Worm (Caenorhabditis elegans) whole organism, dauer: ENCODE data around the gene osm-8.

Experiments
- unc-62 ChIP-seq: sonication (generic microtip); optimal IDR thresholded peaks from 2 replicates; lab custom pipeline; 2017; ENCODE audit warnings: missing biosample characterization, missing genetic modification reagents, missing genetic modification characterization

Gene osm-8

DNA sequence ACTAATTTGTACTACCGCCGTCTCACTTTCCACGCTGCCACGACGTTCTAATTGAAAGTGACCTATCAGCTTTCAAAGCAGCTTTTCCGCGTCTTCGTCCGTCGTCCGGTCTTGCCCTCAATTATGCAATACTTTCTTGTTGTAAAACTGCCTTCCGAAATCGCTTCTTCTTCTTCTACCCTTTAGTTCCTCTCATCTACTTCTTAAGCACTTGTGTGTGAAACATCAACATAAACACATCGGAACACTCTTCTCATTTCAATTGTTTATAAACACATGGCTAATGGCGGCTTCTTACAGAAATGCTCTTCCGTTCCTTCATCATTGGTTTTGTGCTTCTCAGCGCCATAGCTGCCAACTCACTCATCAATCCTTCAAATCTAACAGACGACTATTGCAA is 34.9 kb downstream of the osm-8 start, which contains the start of gene F35D2.3:
Gene F35D2.3 (plus strand): TSS at position 301 of the 400 bp plus-strand sequence.
- TF ChIP-seq unc-62 (GFP tag; lab: Kevin White, UChicago): no peak

DNA sequence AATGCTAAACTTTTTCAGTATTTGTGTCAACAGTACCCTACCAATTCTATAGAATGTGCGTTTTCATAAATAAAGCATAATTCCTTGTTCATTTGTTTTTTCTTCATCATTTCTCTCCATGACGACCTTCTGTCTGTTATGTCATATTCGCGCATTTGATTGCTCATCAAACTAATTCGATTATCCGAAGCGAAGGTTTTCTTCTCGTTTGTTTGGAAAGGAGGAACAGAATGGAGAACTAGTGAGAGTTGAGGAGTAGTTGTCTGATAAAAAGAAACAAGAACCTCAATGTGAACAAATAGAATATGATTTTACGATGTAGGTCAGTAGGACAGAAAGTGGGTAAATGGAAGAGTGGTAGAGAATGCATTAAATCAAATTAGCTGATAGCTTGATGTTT is 42.6 kb downstream of the osm-8 start:
- no peak for TF ChIP-seq unc-62 (GFP tag; lab: Kevin White, UChicago)

ce11 chrII:7561494-7561893 is 43.7 kb downstream of the osm-8 start, which contains the start of the genes ZK1290.11 and ZK1290.1:
TSS of gene ZK1290.11 (minus strand) at chrII:7561594.
TSS of gene ZK1290.1 (plus strand) at chrII:7561764.
- TF ChIP-seq unc-62 (GFP tag; lab: Kevin White, UChicago): no peak

DNA sequence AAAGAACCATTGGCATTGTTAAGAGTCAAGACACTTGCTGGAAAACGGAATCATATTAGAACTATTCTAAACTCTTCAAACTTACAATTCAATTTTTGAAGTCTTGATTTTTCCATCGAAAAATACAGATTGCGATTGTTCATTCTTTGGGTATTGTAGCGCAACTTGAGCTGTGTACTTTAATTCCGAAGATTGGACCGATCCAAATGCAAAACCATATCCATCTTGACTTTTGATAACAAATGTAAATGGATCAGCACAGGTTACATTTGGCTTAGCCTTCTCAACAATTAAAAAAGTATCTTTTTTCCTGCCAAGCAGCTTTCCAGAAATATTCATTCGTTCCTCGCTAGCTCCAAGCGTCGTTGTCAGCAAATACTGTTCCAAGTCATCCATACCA is 44.4 kb downstream of the osm-8 start:
- TF ChIP-seq unc-62 (GFP tag; lab: Kevin White, UChicago): no peak

DNA sequence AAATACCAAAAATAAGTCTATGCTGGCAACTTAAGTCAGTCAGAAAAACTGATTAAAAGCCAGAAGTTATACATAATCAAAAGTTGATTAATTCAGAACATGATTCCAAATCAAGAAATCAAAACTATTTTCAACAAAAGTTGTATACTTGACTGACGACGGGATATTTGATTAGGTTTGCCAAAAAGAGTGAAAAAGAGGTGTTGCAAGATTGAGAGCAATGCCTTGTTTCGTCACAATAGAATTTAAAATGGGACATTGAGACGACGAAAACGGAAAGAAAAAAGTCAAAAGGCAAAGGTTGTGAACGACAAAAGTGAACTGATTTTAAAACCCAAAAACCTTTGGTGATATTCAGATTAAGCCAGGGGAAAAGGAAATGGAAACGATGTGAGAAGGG is 46.3 kb downstream of the osm-8 start:
- TF ChIP-seq unc-62 (GFP tag; lab: Kevin White, UChicago): no peak

ce11 chrII:7557981-7558380 is 47.2 kb downstream of the osm-8 start:
- TF ChIP-seq unc-62 (GFP tag; lab: Kevin White, UChicago): no peak

DNA sequence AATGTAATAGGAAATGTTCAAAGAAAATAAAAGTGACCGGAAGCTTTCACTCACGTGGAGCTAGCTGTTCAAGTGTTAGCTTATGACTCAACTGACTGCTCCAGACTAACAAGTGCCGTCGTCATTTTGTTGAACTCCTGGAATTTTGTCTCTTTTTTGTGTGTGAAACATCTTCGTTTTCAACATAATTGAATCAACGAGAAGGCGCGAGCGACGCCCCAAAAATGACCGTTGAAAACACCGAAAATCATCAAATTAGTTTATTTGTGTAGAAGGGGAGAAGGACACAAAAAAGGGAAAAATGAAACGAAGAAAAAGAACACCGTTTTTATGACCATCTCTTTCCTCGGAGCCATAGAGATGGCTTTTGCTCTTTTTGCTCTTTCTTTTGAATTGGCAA is 49.8 kb downstream of the osm-8 start, which contains the start of gene ZK1290.14:
Gene ZK1290.14 (minus strand): TSS at position 139 of the 400 bp plus-strand sequence.
- no peak for TF ChIP-seq unc-62 (GFP tag; lab: Kevin White, UChicago)

- TF ChIP-seq unc-62 (GFP tag; lab: Kevin White, UChicago): no peak
Observed at ce11 chrII:7554716-7555247, 50.4 kb downstream of the osm-8 start.
